Fruit fly (Drosophila melanogaster) whole organism, wandering third instar larva: ENCODE results near the gene CG42233.

Experiments
- Abd-B ChIP-seq: fragments of >200 bp; optimal IDR thresholded peaks from 2 replicates; lab custom pipeline; 2017; ENCODE audit warnings: missing biosample characterization, missing genetic modification characterization
- CG32264 ChIP-seq: fragments of 200-800 bp; sonication (Bioruptor generic); optimal IDR thresholded peaks from 2 replicates; lab custom pipeline; 2016; ENCODE audit warnings: missing biosample characterization, missing genetic modification characterization
- CG9705 ChIP-seq: fragments of 200-800 bp; sonication (Bioruptor generic); optimal IDR thresholded peaks from 2 replicates; lab custom pipeline; 2018; ENCODE audit warnings: missing biosample characterization, mild to moderate bottlenecking, missing genetic modification characterization
- CrebA ChIP-seq: fragments of 200-800 bp; sonication (Bioruptor generic); optimal IDR thresholded peaks from 2 replicates; lab custom pipeline; 2016; ENCODE audit warnings: missing biosample characterization, mild to moderate bottlenecking, missing genetic modification characterization, borderline replicate concordance
- Dfd ChIP-seq: fragments of >200 bp; optimal IDR thresholded peaks from 2 replicates; lab custom pipeline; 2017; ENCODE audit warnings: missing biosample characterization, missing genetic modification characterization
- Dif ChIP-seq: fragments of 200-275, 200-300 bp; sonication (Bioruptor generic); optimal IDR thresholded peaks from 2 replicates; lab custom pipeline; 2018; ENCODE audit warnings: missing biosample characterization, missing genetic modification characterization; ENCODE audit not compliant: partially characterized antibody
- GATAd ChIP-seq: sonication (Bioruptor generic); optimal IDR thresholded peaks from 2 replicates; lab custom pipeline; 2016; ENCODE audit warnings: missing biosample characterization, missing genetic modification characterization
- HLH106 ChIP-seq: fragments of 200-800 bp; optimal IDR thresholded peaks from 3 replicates; lab custom pipeline; 2019; ENCODE audit warnings: missing biosample characterization, mild to moderate bottlenecking, missing genetic modification characterization, moderate library complexity
- Hr83 ChIP-seq: fragments of 200-300 bp; sonication (Bioruptor generic); optimal IDR thresholded peaks from 2 replicates; lab custom pipeline; 2016; ENCODE audit warnings: missing biosample characterization, mild to moderate bottlenecking, missing genetic modification characterization, moderate library complexity; ENCODE audit not compliant: poor library complexity, severe bottlenecking
- Jra ChIP-seq: sonication (Bioruptor generic); optimal IDR thresholded peaks from 2 replicates; lab custom pipeline; 2016; ENCODE audit warnings: missing biosample characterization, missing genetic modification characterization
- Myc ChIP-seq: fragments of >200 bp; optimal IDR thresholded peaks from 2 replicates; lab custom pipeline; 2017
- N ChIP-seq: fragments of >200 bp; optimal IDR thresholded peaks from 2 replicates; lab custom pipeline; 2018; ENCODE audit warnings: missing biosample characterization, missing external identifiers, missing genetic modification characterization
- OdsH ChIP-seq: fragments of 200-800 bp; sonication (Bioruptor generic); optimal IDR thresholded peaks from 2 replicates; lab custom pipeline; 2016; ENCODE audit warnings: missing biosample characterization, mild to moderate bottlenecking, missing genetic modification characterization
- Rel ChIP-seq, 2 experiments: fragments of 200-800 bp; sonication (Bioruptor generic) in 1 of 2; optimal IDR thresholded peaks; 2 replicates in 1 of 2; 3 replicates in 1 of 2; lab custom pipeline; 2016 to 2019; ENCODE audit warnings: mild to moderate bottlenecking in 2 of 2, missing biosample characterization in 2 of 2, missing genetic modification characterization in 2 of 2, moderate library complexity in 1 of 2
- Sp1 ChIP-seq: fragments of 200-800 bp; sonication (Bioruptor generic); optimal IDR thresholded peaks from 3 replicates; lab custom pipeline; 2019; ENCODE audit warnings: missing biosample characterization, mild to moderate bottlenecking, missing genetic modification characterization, moderate library complexity
- Vsx2 ChIP-seq: fragments of 200-300, 225-300 bp; sonication (Bioruptor generic); optimal IDR thresholded peaks from 2 replicates; lab custom pipeline; 2018; ENCODE audit warnings: missing biosample characterization, missing genetic modification characterization; ENCODE audit not compliant: partially characterized antibody
- br ChIP-seq: fragments of 200-800 bp; sonication (Bioruptor generic); optimal IDR thresholded peaks from 2 replicates; lab custom pipeline; 2016; ENCODE audit warnings: missing biosample characterization, missing genetic modification characterization
- dl ChIP-seq, 2 experiments: fragments of 175-275, 200-275 bp in 1 of 2; fragments of 200-275 bp in 1 of 2; sonication (Bioruptor generic); optimal IDR thresholded peaks; lab custom pipeline; 2018; ENCODE audit warnings: mild to moderate bottlenecking in 2 of 2, missing biosample characterization in 2 of 2, missing genetic modification characterization in 2 of 2, moderate library complexity in 2 of 2; ENCODE audit not compliant: partially characterized antibody in 2 of 2, insufficient read depth in 1 of 2
- ey ChIP-seq: fragments of 200-800 bp; sonication (Bioruptor generic); optimal IDR thresholded peaks from 2 replicates; lab custom pipeline; 2016; ENCODE audit warnings: missing biosample characterization, missing genetic modification characterization
- foxo ChIP-seq, 2 experiments: fragments of 200-800 bp; sonication (Bioruptor generic); optimal IDR thresholded peaks; 2 replicates in 1 of 2; 3 replicates in 1 of 2; lab custom pipeline; 2016 to 2017; ENCODE audit warnings: missing biosample characterization in 2 of 2, missing genetic modification characterization in 2 of 2
- fru ChIP-seq: fragments of 200-800 bp; sonication (Bioruptor generic); optimal IDR thresholded peaks from 3 replicates; lab custom pipeline; 2016; ENCODE audit warnings: missing biosample characterization, mild to moderate bottlenecking, missing genetic modification characterization
- h ChIP-seq: fragments of 200-800 bp; sonication (Bioruptor generic); optimal IDR thresholded peaks from 3 replicates; lab custom pipeline; 2016; ENCODE audit warnings: missing biosample characterization, mild to moderate bottlenecking, missing genetic modification characterization
- jim ChIP-seq: fragments of 175-275, 200-325 bp; sonication (Bioruptor generic); optimal IDR thresholded peaks from 2 replicates; lab custom pipeline; 2016; ENCODE audit warnings: missing biosample characterization, mild to moderate bottlenecking, missing genetic modification characterization
- lola ChIP-seq: fragments of >200 bp; optimal IDR thresholded peaks from 2 replicates; lab custom pipeline; 2017; ENCODE audit warnings: missing biosample characterization, missing genetic modification characterization
- pan ChIP-seq: fragments of >200 bp; optimal IDR thresholded peaks from 2 replicates; lab custom pipeline; 2017
- psq ChIP-seq: fragments of 200-800 bp; sonication (Bioruptor generic); optimal IDR thresholded peaks from 3 replicates; lab custom pipeline; 2017; ENCODE audit warnings: missing biosample characterization, mild to moderate bottlenecking, missing genetic modification characterization, moderate library complexity
- rgr ChIP-seq: fragments of 200-800 bp; sonication (Bioruptor generic); optimal IDR thresholded peaks from 3 replicates; lab custom pipeline; 2016; ENCODE audit warnings: missing biosample characterization, mild to moderate bottlenecking, missing genetic modification characterization
- sage ChIP-seq: fragments of 200-800 bp; sonication (Bioruptor generic); optimal IDR thresholded peaks from 2 replicates; lab custom pipeline; 2016; ENCODE audit warnings: missing biosample characterization, mild to moderate bottlenecking, missing genetic modification characterization
- sv ChIP-seq: fragments of 200-800 bp; sonication (Bioruptor generic); optimal IDR thresholded peaks from 3 replicates; lab custom pipeline; 2016; ENCODE audit warnings: missing biosample characterization, missing genetic modification characterization
- tai ChIP-seq: sonication (Bioruptor generic); optimal IDR thresholded peaks from 2 replicates; lab custom pipeline; 2016; ENCODE audit warnings: missing biosample characterization, missing genetic modification characterization

CG42233 gene

dm6 chr3R:31777482-31778165 lies 27.5 kb downstream of the CG42233 start:
- TF ChIP-seq N (GFP tag; lab: Kevin White, UChicago), result no peak
- TF ChIP-seq Rel (GFP tag; optimal IDR thresholded peaks at IDR 0.05; lab: Kevin White, UChicago), result peak; percentile 20
- TF ChIP-seq Rel (tag; optimal IDR thresholded peaks at IDR 0.05; lab: Kevin White, UChicago), result no peak
- peak; percentile 66 for TF ChIP-seq Dif (GFP tag; lab: Kevin White, UChicago)
- peak; percentile 17 for TF ChIP-seq psq
- TF ChIP-seq OdsH (GFP tag; lab: Kevin White, UChicago), result peak; percentile 9
- no peak for TF ChIP-seq sage
- TF ChIP-seq, all 38 proteins: peak for 4

dm6 chr3R:31776583-31777362 lies 28.3 kb downstream of the CG42233 start, which contains the start of the genes CG2126 and faf:
Gene CG2126 (minus strand): TSS chr3R:31776652.
Gene faf (plus strand): TSS chr3R:31777020.
- TF ChIP-seq rgr (GFP tag; lab: Kevin White, UChicago) (peak; percentile 60), Dfd (no peak), sage (peak; percentile 44), Jra (no peak), Abd-B (no peak), fru (peak; percentile 66), pan (lab: Kevin White, UChicago) (no peak), OdsH (GFP tag; lab: Kevin White, UChicago) (peak; percentile 58), jim (GFP tag; lab: Kevin White, UChicago) (no peak), br (GFP tag; lab: Kevin White, UChicago) (no peak), foxo (GFP tag; optimal IDR thresholded peaks at IDR 0.05; lab: Kevin White, UChicago) (peak in 1 of 2 experiments; percentile 81), HLH106 (tag; lab: Kevin White, UChicago) (peak; percentile 83), Myc (no peak), lola (no peak), Hr83 (peak; percentile 73), h (GFP tag; lab: Kevin White, UChicago) (peak; percentile 67), CG32264 (GFP tag; lab: Kevin White, UChicago) (no peak), CG9705 (GFP tag; lab: Kevin White, UChicago) (peak; percentile 69), N (GFP tag; lab: Kevin White, UChicago) (no peak), sv (GFP tag; lab: Kevin White, UChicago) (peak; percentile 50), Dif (GFP tag; lab: Kevin White, UChicago) (no peak), ey (peak; percentile 57), dl (GFP tag; optimal IDR thresholded peaks at IDR 0.05; lab: Kevin White, UChicago; ENCODE audit: insufficient read depth in 1 of 2, partially characterized antibody in 2 of 2) (no peak), psq (peak; percentile 73), Sp1 (GFP tag; lab: Kevin White, UChicago) (peak; percentile 78), Rel (GFP tag; optimal IDR thresholded peaks at IDR 0.05; lab: Kevin White, UChicago) (no peak), Rel (tag; optimal IDR thresholded peaks at IDR 0.05; lab: Kevin White, UChicago) (peak; percentile 33), GATAd (GFP tag; lab: Kevin White, UChicago) (peak; percentile 34)

dm6 chr3R:31771790-31772576 lies 33.1 kb downstream of the CG42233 start, which contains the start of the genes betaGlu and sip3:
Gene betaGlu (minus strand): TSS chr3R:31771848.
Gene sip3 (plus strand): TSS chr3R:31772219.
- TF ChIP-seq rgr (GFP tag; lab: Kevin White, UChicago) (peak; percentile 19), CrebA (no peak), ey (no peak), foxo (GFP tag; optimal IDR thresholded peaks at IDR 0.05; lab: Kevin White, UChicago) (peak in 1 of 2 experiments; percentile 5), Rel (GFP tag; optimal IDR thresholded peaks at IDR 0.05; lab: Kevin White, UChicago) (no peak), Rel (tag; optimal IDR thresholded peaks at IDR 0.05; lab: Kevin White, UChicago) (no peak), Dfd (no peak), Sp1 (GFP tag; lab: Kevin White, UChicago) (peak; percentile 26), HLH106 (tag; lab: Kevin White, UChicago) (peak; percentile 12), CG32264 (GFP tag; lab: Kevin White, UChicago) (no peak), sage (peak; percentile 59), tai (no peak), Vsx2 (GFP tag; lab: Kevin White, UChicago) (no peak), h (GFP tag; lab: Kevin White, UChicago) (peak; percentile 32), sv (GFP tag; lab: Kevin White, UChicago) (peak; percentile 16), jim (GFP tag; lab: Kevin White, UChicago) (no peak)
